Worm (Caenorhabditis elegans): Measurements from ENCODE around the gene fbxc-20.

- TF ChIP-seq him-1 (tag; optimal IDR thresholded peaks at IDR 0.05) (no peak), dao-5 (tag; optimal IDR thresholded peaks at IDR 0.05) (no peak), W03F9.2 (tag; optimal IDR thresholded peaks at IDR 0.05) (no peak)
Measured at ce11 chrII:2398884-2399283, 20.1 kb upstream of the fbxc-20 start, which contains the start of gene F16G10.14.
